Worm (Caenorhabditis elegans) whole organism, L4/young adult: Measurements from ENCODE around the gene ZK783.7.

ENCODE experiments used
- W03F9.2 ChIP-seq: fragments of 150-350 bp; optimal IDR thresholded peaks from 2 replicates; lab custom pipeline; 2014; ENCODE audit warnings: missing biosample characterization, missing genetic modification characterization
- dao-5 ChIP-seq: sonication (generic microtip); optimal IDR thresholded peaks from 2 replicates; lab custom pipeline; 2016; ENCODE audit warnings: missing genotype, missing genetic modification characterization, moderate library complexity, missing compliant biosample characterization
- him-1 ChIP-seq: sonication (generic microtip); optimal IDR thresholded peaks from 2 replicates; lab custom pipeline; 2016; ENCODE audit warnings: missing genotype, missing genetic modification reagents, missing genetic modification characterization, missing compliant biosample characterization

- TF ChIP-seq W03F9.2 (tag; lab: Kevin White, UChicago) (no peak), him-1 (tag; lab: Kevin White, UChicago) (no peak), dao-5 (no peak)
These were observed at the start of gene ZK783.7 for ce11 chrIII:7656474-7656873.
